Fruit fly (Drosophila melanogaster) whole organism, embryonic: ENCODE results near the gene CG43138.

Experiments
- Blimp-1 ChIP-seq: fragments of 200-800 bp; sonication (Bioruptor generic); optimal IDR thresholded peaks from 3 replicates; lab custom pipeline; 2018; ENCODE audit warnings: missing biosample characterization, missing genetic modification characterization, mild to moderate bottlenecking, moderate library complexity, missing genetic modification reagents
- CG10274 ChIP-seq: fragments of 200-800 bp; sonication (Bioruptor generic); optimal IDR thresholded peaks from 3 replicates; lab custom pipeline; 2017; ENCODE audit warnings: missing biosample characterization, mild to moderate bottlenecking, missing genetic modification characterization
- CG11696 ChIP-seq: fragments of 200-800 bp; sonication (Bioruptor generic); IDR thresholded peaks from 2 replicates; pipeline ENCODE4 v1.3.6; 2022; ENCODE audit warnings: missing biosample characterization, missing genetic modification characterization
- CG12299 ChIP-seq: fragments of 200-800 bp; sonication (Bioruptor generic); optimal IDR thresholded peaks from 2 replicates; lab custom pipeline; 2018; ENCODE audit warnings: missing biosample characterization, mild to moderate bottlenecking, missing genetic modification characterization
- CG1233 ChIP-seq: fragments of 200-800 bp; sonication (Bioruptor generic); optimal IDR thresholded peaks from 4 replicates; lab custom pipeline; 2018; ENCODE audit warnings: missing biosample characterization, mild to moderate bottlenecking, missing genetic modification characterization
- CG14667 ChIP-seq: fragments of 200-800 bp; sonication (Bioruptor generic); IDR thresholded peaks from 2 replicates; pipeline ENCODE4 v1.3.6; 2022; ENCODE audit warnings: missing biosample characterization, missing genetic modification characterization
- CG14860 ChIP-seq: fragments of 200-800 bp; sonication (Bioruptor generic); IDR thresholded peaks from 3 replicates; pipeline ENCODE4 v1.3.6; 2022; ENCODE audit warnings: missing biosample characterization, missing genetic modification characterization; ENCODE audit not compliant: partially characterized antibody
- CG17802 ChIP-seq: fragments of 200-800 bp; sonication (Bioruptor generic); optimal IDR thresholded peaks from 2 replicates; lab custom pipeline; 2018; ENCODE audit warnings: missing biosample characterization, mild to moderate bottlenecking, missing genetic modification characterization, moderate library complexity
- CG18764 ChIP-seq: fragments of 200-800 bp; sonication (Bioruptor generic); optimal IDR thresholded peaks from 3 replicates; lab custom pipeline; 2016; ENCODE audit warnings: missing biosample characterization, missing genetic modification characterization
- CG2712 ChIP-seq: fragments of 200-800 bp; optimal IDR thresholded peaks from 3 replicates; lab custom pipeline; 2019; ENCODE audit warnings: missing biosample characterization, mild to moderate bottlenecking, missing genetic modification characterization, moderate library complexity
- CG2889 ChIP-seq: fragments of 200-800 bp; sonication (Bioruptor generic); IDR thresholded peaks from 3 replicates; pipeline ENCODE4 v1.3.6; 2022; ENCODE audit warnings: missing biosample characterization, missing genetic modification characterization
- CG31388 ChIP-seq: fragments of 200-800 bp; sonication (Bioruptor generic); optimal IDR thresholded peaks from 2 replicates; lab custom pipeline; 2016; ENCODE audit warnings: missing biosample characterization, missing genetic modification characterization
- CG32532 ChIP-seq: fragments of 200-800 bp; sonication (Bioruptor generic); IDR thresholded peaks from 2 replicates; pipeline ENCODE4 v1.3.6; 2022; ENCODE audit warnings: missing biosample characterization, missing genetic modification characterization
- CG32772 ChIP-seq: fragments of 200-800 bp; sonication (Bioruptor generic); IDR thresholded peaks from 2 replicates; pipeline ENCODE4 v1.3.6; 2022; ENCODE audit warnings: missing biosample characterization, missing genetic modification characterization
- CG3407 ChIP-seq: fragments of 200-800 bp; sonication (Bioruptor generic); optimal IDR thresholded peaks from 2 replicates; lab custom pipeline; 2018; ENCODE audit warnings: missing biosample characterization, mild to moderate bottlenecking, missing genetic modification characterization
- CG4854 ChIP-seq: fragments of 200-800 bp; sonication (Bioruptor generic); optimal IDR thresholded peaks from 2 replicates; lab custom pipeline; 2016; ENCODE audit warnings: missing biosample characterization, missing genetic modification characterization, inconsistent platforms
- CG7271 ChIP-seq: fragments of 200-800 bp; sonication (Bioruptor generic); optimal IDR thresholded peaks from 2 replicates; lab custom pipeline; 2018; ENCODE audit warnings: missing biosample characterization, mild to moderate bottlenecking, missing genetic modification characterization, moderate library complexity
- CG7786 ChIP-seq: fragments of 200-800 bp; sonication (Bioruptor generic); optimal IDR thresholded peaks from 2 replicates; lab custom pipeline; 2016; ENCODE audit warnings: missing biosample characterization, missing genetic modification characterization
- CG8281 ChIP-seq: fragments of 200-800 bp; sonication (Bioruptor generic); optimal IDR thresholded peaks from 2 replicates; lab custom pipeline; 2018; ENCODE audit warnings: missing biosample characterization, mild to moderate bottlenecking, missing genetic modification characterization, moderate library complexity
- CG8944 ChIP-seq: fragments of 200-800 bp; sonication (Bioruptor generic); optimal IDR thresholded peaks from 3 replicates; lab custom pipeline; 2016; ENCODE audit warnings: missing biosample characterization, missing genetic modification characterization
- CG9609 ChIP-seq: fragments of 200-800 bp; sonication (Bioruptor generic); optimal IDR thresholded peaks from 3 replicates; lab custom pipeline; 2016; ENCODE audit warnings: missing biosample characterization, missing genetic modification characterization
- CG9876 ChIP-seq: fragments of 200-800 bp; sonication (Bioruptor generic); optimal IDR thresholded peaks from 2 replicates; lab custom pipeline; 2016; ENCODE audit warnings: missing biosample characterization, missing genetic modification characterization
- Fer2 ChIP-seq: fragments of 200-800 bp; sonication (Bioruptor generic); optimal IDR thresholded peaks from 2 replicates; lab custom pipeline; 2018; ENCODE audit warnings: missing biosample characterization, mild to moderate bottlenecking, missing genetic modification characterization, moderate library complexity
- Hand ChIP-seq: fragments of 200-800 bp; sonication (Bioruptor generic); optimal IDR thresholded peaks from 2 replicates; lab custom pipeline; 2017; ENCODE audit warnings: mild to moderate bottlenecking, missing biosample characterization, missing genetic modification reagents, missing genetic modification characterization
- HmgZ ChIP-seq: fragments of 200-800 bp; sonication (Bioruptor generic); optimal IDR thresholded peaks from 2 replicates; lab custom pipeline; 2018; ENCODE audit warnings: missing biosample characterization, mild to moderate bottlenecking, missing genetic modification characterization
- Hr39 ChIP-seq: fragments of >200 bp; optimal IDR thresholded peaks from 2 replicates; lab custom pipeline; 2017
- Hsf ChIP-seq: fragments of 200-800 bp; sonication (Bioruptor generic); optimal IDR thresholded peaks from 3 replicates; lab custom pipeline; 2016; ENCODE audit warnings: missing biosample characterization, missing genetic modification characterization
- Max ChIP-seq: fragments of 200-800 bp; sonication (Bioruptor generic); optimal IDR thresholded peaks from 2 replicates; lab custom pipeline; 2016; ENCODE audit warnings: missing biosample characterization, mild to moderate bottlenecking, missing genetic modification characterization
- NC2β ChIP-seq: fragments of 200-800 bp; sonication (Bioruptor generic); optimal IDR thresholded peaks from 2 replicates; lab custom pipeline; 2016; ENCODE audit warnings: missing biosample characterization, missing genetic modification characterization
- Sry-β ChIP-seq: fragments of 200-800 bp; sonication (Bioruptor generic); optimal IDR thresholded peaks from 2 replicates; lab custom pipeline; 2018; ENCODE audit warnings: missing biosample characterization, mild to moderate bottlenecking, missing genetic modification characterization, moderate library complexity
- Xrp1 ChIP-seq: fragments of 200-800 bp; sonication (Bioruptor generic); IDR thresholded peaks from 2 replicates; pipeline ENCODE4 v1.3.6; 2022; ENCODE audit warnings: missing biosample characterization, missing genetic modification characterization
- br ChIP-seq: fragments of >200 bp; optimal IDR thresholded peaks from 2 replicates; lab custom pipeline; 2017
- chn ChIP-seq: fragments of 200-800 bp; sonication (Bioruptor generic); optimal IDR thresholded peaks from 2 replicates; lab custom pipeline; 2016; ENCODE audit warnings: missing biosample characterization, missing genetic modification characterization
- crp ChIP-seq, 2 experiments: fragments of 200-800 bp; sonication (Bioruptor generic); optimal IDR thresholded peaks; 2 replicates in 1 of 2; 3 replicates in 1 of 2; lab custom pipeline; 2017; ENCODE audit warnings: missing biosample characterization in 2 of 2, missing genetic modification characterization in 2 of 2, mild to moderate bottlenecking in 1 of 2, moderate library complexity in 1 of 2
- dm ChIP-seq: fragments of 200-800 bp; sonication (Bioruptor generic); optimal IDR thresholded peaks from 3 replicates; lab custom pipeline; 2016; ENCODE audit warnings: missing biosample characterization, missing genetic modification characterization
- esg ChIP-seq: fragments of 200-800 bp; sonication (Bioruptor generic); conservative IDR thresholded peaks from 2 replicates; pipeline ENCODE4 v1.3.6; 2022; ENCODE audit warnings: missing biosample characterization, missing genetic modification characterization
- fu2 ChIP-seq: fragments of 200-800 bp; sonication (Bioruptor generic); optimal IDR thresholded peaks from 2 replicates; lab custom pipeline; 2016; ENCODE audit warnings: missing biosample characterization, missing genetic modification characterization
- gcm2 ChIP-seq: fragments of 200-800 bp; sonication (Bioruptor generic); optimal IDR thresholded peaks from 2 replicates; lab custom pipeline; 2016; ENCODE audit warnings: missing biosample characterization, missing genetic modification characterization
- grau ChIP-seq: fragments of 200-800 bp; optimal IDR thresholded peaks from 3 replicates; lab custom pipeline; 2019; ENCODE audit warnings: missing biosample characterization, mild to moderate bottlenecking, missing genetic modification characterization, moderate library complexity
- grn ChIP-seq: fragments of 200-800 bp; sonication (Bioruptor generic); optimal IDR thresholded peaks from 3 replicates; lab custom pipeline; 2017; ENCODE audit warnings: missing biosample characterization, missing genetic modification characterization
- gsb-n ChIP-seq: fragments of 200-800 bp; sonication (Bioruptor generic); optimal IDR thresholded peaks from 3 replicates; lab custom pipeline; 2018; ENCODE audit warnings: missing biosample characterization, mild to moderate bottlenecking, missing genetic modification characterization
- lilli ChIP-seq: fragments of 200-800 bp; sonication (Bioruptor generic); optimal IDR thresholded peaks from 3 replicates; lab custom pipeline; 2016; ENCODE audit warnings: missing biosample characterization, missing genetic modification characterization
- nerfin-2 ChIP-seq: fragments of 200-800 bp; sonication (Bioruptor generic); IDR thresholded peaks from 2 replicates; pipeline ENCODE4 v1.3.6; 2022; ENCODE audit warnings: missing biosample characterization, missing genetic modification characterization; ENCODE audit not compliant: partially characterized antibody
- phol ChIP-seq: fragments of 200-800 bp; sonication (Bioruptor generic); optimal IDR thresholded peaks from 3 replicates; lab custom pipeline; 2018; ENCODE audit warnings: missing biosample characterization, mild to moderate bottlenecking, missing genetic modification characterization, moderate library complexity
- pum ChIP-seq: fragments of 200-800 bp; sonication (Bioruptor generic); optimal IDR thresholded peaks from 2 replicates; lab custom pipeline; 2016; ENCODE audit warnings: missing biosample characterization, missing genetic modification characterization
- row ChIP-seq: fragments of 200-800 bp; sonication (Bioruptor generic); IDR thresholded peaks from 3 replicates; pipeline ENCODE4 v1.3.6; 2022; ENCODE audit warnings: missing biosample characterization, missing genetic modification characterization
- slbo ChIP-seq: fragments of 200-800 bp; sonication (Bioruptor generic); IDR thresholded peaks from 2 replicates; pipeline ENCODE4 v1.3.6; 2022; ENCODE audit warnings: missing biosample characterization, missing genetic modification characterization
- slp2 ChIP-seq: fragments of 200-800 bp; sonication (Bioruptor generic); optimal IDR thresholded peaks from 2 replicates; lab custom pipeline; 2016; ENCODE audit warnings: missing biosample characterization, missing genetic modification characterization
- stwl ChIP-seq: fragments of 200-800 bp; sonication (Bioruptor generic); optimal IDR thresholded peaks from 3 replicates; lab custom pipeline; 2018; ENCODE audit warnings: missing biosample characterization, mild to moderate bottlenecking, missing genetic modification characterization, moderate library complexity
- tap ChIP-seq: fragments of 200-800 bp; optimal IDR thresholded peaks from 3 replicates; lab custom pipeline; 2019; ENCODE audit warnings: missing biosample characterization, mild to moderate bottlenecking, missing genetic modification characterization, moderate library complexity
- tna ChIP-seq: fragments of 200-800 bp; sonication (Bioruptor generic); IDR thresholded peaks from 2 replicates; pipeline ENCODE4 v1.3.6; 2022; ENCODE audit warnings: missing biosample characterization, missing genetic modification characterization; ENCODE audit not compliant: partially characterized antibody
- unpg ChIP-seq: fragments of 200-800 bp; sonication (Bioruptor generic); optimal IDR thresholded peaks from 3 replicates; lab custom pipeline; 2018; ENCODE audit warnings: missing biosample characterization, mild to moderate bottlenecking, missing genetic modification characterization, moderate library complexity
- wor ChIP-seq: fragments of 200-800 bp; sonication (Bioruptor generic); IDR thresholded peaks from 2 replicates; pipeline ENCODE4 v1.3.6; 2022; ENCODE audit warnings: missing biosample characterization, missing genetic modification characterization

CG43138 gene

dm6 chrX:7550704-7551103 is 22.6 kb downstream of the CG43138 start (continued):
- TF ChIP-seq crp (GFP tag; optimal IDR thresholded peaks at IDR 0.05; lab: Kevin White, UChicago) (no peak), row (GFP tag; lab: Robert Waterston, UW) (peak; percentile 71), CG10274 (GFP tag; lab: Kevin White, UChicago) (no peak), CG11696 (GFP tag; lab: Robert Waterston, UW) (no peak), CG1233 (GFP tag; lab: Kevin White, UChicago) (no peak), Hsf (GFP tag; lab: Kevin White, UChicago) (no peak), CG9609 (no peak), slp2 (GFP tag; lab: Kevin White, UChicago) (no peak), grau (tag; lab: Kevin White, UChicago) (peak; percentile 10), CG7271 (tag; lab: Kevin White, UChicago) (no peak), grn (GFP tag; lab: Kevin White, UChicago) (no peak), gcm2 (GFP tag; lab: Kevin White, UChicago) (no peak), pum (no peak), Blimp-1 (GFP tag; lab: Kevin White, UChicago) (peak; percentile 52), stwl (tag; lab: Kevin White, UChicago) (no peak), esg (GFP tag; lab: Robert Waterston, UW) (no peak), CG2712 (tag; lab: Kevin White, UChicago) (peak; percentile 51), gsb-n (tag; lab: Kevin White, UChicago) (no peak), tna (no peak), CG8281 (no peak), Xrp1 (GFP tag; lab: Robert Waterston, UW) (peak; percentile 61), Max (GFP tag; lab: Kevin White, UChicago) (no peak), slbo (GFP tag; lab: Robert Waterston, UW) (peak; percentile 38; the same call in 1 of the 2 replicates), dm (GFP tag; lab: Kevin White, UChicago) (no peak), Sry-β (GFP tag; lab: Kevin White, UChicago) (no peak), chn (GFP tag; lab: Kevin White, UChicago) (no peak), Hr39 (lab: Kevin White, UChicago) (no peak), CG14860 (GFP tag; lab: Robert Waterston, UW) (no peak), fu2 (GFP tag; lab: Kevin White, UChicago) (no peak), br (lab: Kevin White, UChicago) (no peak), CG8944 (GFP tag; lab: Kevin White, UChicago) (no peak), CG4854 (GFP tag; lab: Kevin White, UChicago) (no peak), NC2β (GFP tag; lab: Kevin White, UChicago) (no peak), Fer2 (tag; lab: Kevin White, UChicago) (no peak), CG32532 (GFP tag; lab: Robert Waterston, UW) (no peak), wor (GFP tag; lab: Robert Waterston, UW) (no peak), Hand (GFP tag; lab: Kevin White, UChicago) (no peak), HmgZ (tag; lab: Kevin White, UChicago) (no peak), lilli (GFP tag; lab: Kevin White, UChicago) (no peak), CG2889 (no peak), nerfin-2 (GFP tag; lab: Robert Waterston, UW) (no peak), CG14667 (GFP tag; lab: Robert Waterston, UW) (no peak), CG7786 (GFP tag; lab: Kevin White, UChicago) (no peak), CG18764 (GFP tag; lab: Kevin White, UChicago) (no peak), CG3407 (peak; percentile 12), unpg (GFP tag; lab: Kevin White, UChicago) (peak; percentile 11), CG9876 (GFP tag; lab: Kevin White, UChicago) (no peak), CG17802 (tag; lab: Kevin White, UChicago) (no peak), CG31388 (GFP tag; lab: Kevin White, UChicago) (no peak), CG32772 (GFP tag; lab: Robert Waterston, UW) (no peak), phol (tag; lab: Kevin White, UChicago) (peak; percentile 30), CG12299 (no peak), tap (no peak)
